Worm (Caenorhabditis elegans): ENCODE measurements around the gene vps-16.

- TF ChIP-seq ama-1 (optimal IDR thresholded peaks at IDR 0.05): no peak
- no peak for TF ChIP-seq flt-1 (GFP tag; IDR thresholded peaks at IDR 0.05)
- TF ChIP-seq tbx-37 (GFP tag; conservative IDR thresholded peaks at IDR 0.05): no peak
Observed at ce11 chrIII:6462610-6463009, 29.6 kb downstream of the vps-16 start, which contains the start of gene T26A5.8.

Measured in whole organism, early embryonic.